Worm (Caenorhabditis elegans) whole organism, L3 larva: ENCODE measurements around the gene K09B3.1.

Experiments used
- R02D3.7 ChIP-seq: fragments of 150-350 bp; optimal IDR thresholded peaks from 2 replicates; lab custom pipeline; 2014; ENCODE audit warnings: missing biosample characterization, missing genetic modification characterization
- ZK546.5 ChIP-seq: sonication (generic microtip); optimal IDR thresholded peaks from 2 replicates; lab custom pipeline; 2017; ENCODE audit warnings: missing biosample characterization, missing genetic modification characterization
- aly-2 ChIP-seq: fragments of 150-350 bp; optimal IDR thresholded peaks from 2 replicates; lab custom pipeline; 2014; ENCODE audit warnings: missing biosample characterization, missing genetic modification characterization
- ama-1 ChIP-seq: fragments of 150-350 bp; optimal IDR thresholded peaks from 2 replicates; lab custom pipeline; 2018
- ceh-16 ChIP-seq: sonication (generic microtip); optimal IDR thresholded peaks from 2 replicates; lab custom pipeline; 2017; ENCODE audit warnings: missing biosample characterization, missing genetic modification characterization
- ceh-28 ChIP-seq: fragments of 150-350 bp; optimal IDR thresholded peaks from 2 replicates; lab custom pipeline; 2014; ENCODE audit warnings: missing biosample characterization, missing genetic modification reagents, missing genetic modification characterization
- ceh-82 ChIP-seq: fragments of 150-350 bp; optimal IDR thresholded peaks from 2 replicates; lab custom pipeline; 2014; ENCODE audit warnings: missing biosample characterization, missing genetic modification characterization
- ceh-9 ChIP-seq: sonication (generic microtip); optimal IDR thresholded peaks from 2 replicates; lab custom pipeline; 2018; ENCODE audit warnings: missing biosample characterization, missing genetic modification characterization
- egl-5 ChIP-seq: fragments of 150-350 bp; optimal IDR thresholded peaks from 2 replicates; lab custom pipeline; 2017; ENCODE audit warnings: missing biosample characterization, missing genetic modification reagents, missing genetic modification characterization, inconsistent platforms
- elt-2 ChIP-seq: sonication (generic microtip); optimal IDR thresholded peaks from 2 replicates; lab custom pipeline; 2016; ENCODE audit warnings: missing genetic modification reagents, mild to moderate bottlenecking, missing genetic modification characterization, missing compliant biosample characterization
- elt-3 ChIP-seq, 3 experiments: fragments of 150-350 bp in 1 of 3; sonication (generic microtip) in 2 of 3; optimal IDR thresholded peaks; 2 replicates in 2 of 3; 4 replicates in 1 of 3; lab custom pipeline; 2014 to 2017; ENCODE audit warnings: missing biosample characterization in 3 of 3, missing genetic modification characterization in 3 of 3
- eor-1 ChIP-seq, 2 experiments: fragments of 150-350 bp; optimal IDR thresholded peaks; 2 replicates each; lab custom pipeline; 2014 to 2018; ENCODE audit warnings: missing biosample characterization in 2 of 2, missing genetic modification characterization in 2 of 2
- fkh-10 ChIP-seq: sonication (generic microtip); optimal IDR thresholded peaks from 2 replicates; lab custom pipeline; 2017; ENCODE audit warnings: missing biosample characterization, missing genetic modification reagents, missing genetic modification characterization
- fkh-2 ChIP-seq: fragments of 150-350 bp; optimal IDR thresholded peaks from 2 replicates; lab custom pipeline; 2014; ENCODE audit warnings: missing biosample characterization, missing genetic modification reagents, missing genetic modification characterization
- fos-1 ChIP-seq: fragments of 150-350 bp; optimal IDR thresholded peaks from 2 replicates; lab custom pipeline; 2014; ENCODE audit warnings: missing biosample characterization, missing genetic modification characterization
- lin-15B ChIP-seq: fragments of 150-350 bp; optimal IDR thresholded peaks from 2 replicates; lab custom pipeline; 2014; ENCODE audit warnings: missing biosample characterization, missing genetic modification characterization
- lin-39 ChIP-seq: fragments of 150-350 bp; optimal IDR thresholded peaks from 2 replicates; lab custom pipeline; 2018; ENCODE audit warnings: missing biosample characterization, missing genetic modification reagents, missing genetic modification characterization
- mdl-1 ChIP-seq: fragments of 150-350 bp; optimal IDR thresholded peaks from 2 replicates; lab custom pipeline; 2014; ENCODE audit warnings: missing biosample characterization, missing genetic modification characterization
- mml-1 ChIP-seq: fragments of 150-350 bp; sonication (generic microtip); optimal IDR thresholded peaks from 3 replicates; lab custom pipeline; 2014; ENCODE audit warnings: missing biosample characterization, missing genetic modification characterization
- nfya-1 ChIP-seq: sonication (generic microtip); optimal IDR thresholded peaks from 2 replicates; lab custom pipeline; 2017; ENCODE audit warnings: missing genetic modification characterization, mild to moderate bottlenecking, missing compliant biosample characterization, antibody characterized with exemption, moderate library complexity; ENCODE audit not compliant: insufficient read depth
- nhr-12 ChIP-seq: fragments of 150-350 bp; optimal IDR thresholded peaks from 2 replicates; lab custom pipeline; 2014; ENCODE audit warnings: missing biosample characterization, missing genetic modification characterization
- nhr-23 ChIP-seq: fragments of 150-350 bp; optimal IDR thresholded peaks from 2 replicates; lab custom pipeline; 2014; ENCODE audit warnings: missing biosample characterization, missing genetic modification reagents, missing genetic modification characterization
- nhr-237 ChIP-seq: fragments of 150-350 bp; optimal IDR thresholded peaks from 2 replicates; lab custom pipeline; 2014; ENCODE audit warnings: missing biosample characterization, missing genetic modification characterization
- nhr-25 ChIP-seq: sonication (generic microtip); optimal IDR thresholded peaks from 2 replicates; lab custom pipeline; 2017; ENCODE audit warnings: missing biosample characterization, missing genetic modification characterization
- nhr-28 ChIP-seq: fragments of 150-350 bp; optimal IDR thresholded peaks from 2 replicates; lab custom pipeline; 2014; ENCODE audit warnings: missing biosample characterization, missing genetic modification characterization
- nhr-43 ChIP-seq: sonication (generic microtip); optimal IDR thresholded peaks from 2 replicates; lab custom pipeline; 2016; ENCODE audit warnings: mild to moderate bottlenecking, missing genetic modification characterization, missing compliant biosample characterization; ENCODE audit not compliant: poor library complexity, severe bottlenecking
- nhr-67 ChIP-seq: fragments of 150-350 bp; optimal IDR thresholded peaks from 2 replicates; lab custom pipeline; 2014; ENCODE audit warnings: missing biosample characterization, missing genetic modification characterization
- nhr-76 ChIP-seq: fragments of 150-350 bp; sonication (generic microtip); optimal IDR thresholded peaks from 5 replicates; lab custom pipeline; 2014; ENCODE audit warnings: missing biosample characterization, missing genetic modification characterization
- nhr-77 ChIP-seq: fragments of 150-350 bp; optimal IDR thresholded peaks from 2 replicates; lab custom pipeline; 2014; ENCODE audit warnings: missing biosample characterization, missing genetic modification characterization
- pha-4 ChIP-seq: fragments of 150-350 bp; optimal IDR thresholded peaks from 2 replicates; lab custom pipeline; 2014; ENCODE audit warnings: missing biosample characterization, missing genetic modification reagents, missing genetic modification characterization
- pqm-1 ChIP-seq: fragments of 150-350 bp; optimal IDR thresholded peaks from 2 replicates; lab custom pipeline; 2017; ENCODE audit warnings: missing biosample characterization, missing genetic modification characterization, inconsistent platforms
- sea-2 ChIP-seq: fragments of 150-350 bp; sonication (generic microtip); optimal IDR thresholded peaks from 4 replicates; lab custom pipeline; 2014; ENCODE audit warnings: missing biosample characterization, missing genetic modification reagents, missing genetic modification characterization
- skn-1 ChIP-seq: fragments of 150-350 bp; optimal IDR thresholded peaks from 2 replicates; lab custom pipeline; 2014; ENCODE audit warnings: missing biosample characterization, missing genetic modification characterization
- snpc-4 ChIP-seq: fragments of 150-350 bp; optimal IDR thresholded peaks from 2 replicates; lab custom pipeline; 2014; ENCODE audit warnings: missing biosample characterization, missing genetic modification characterization
- tbx-2 ChIP-seq: sonication (generic microtip); optimal IDR thresholded peaks from 2 replicates; lab custom pipeline; 2016; ENCODE audit warnings: mild to moderate bottlenecking, missing genetic modification characterization, missing compliant biosample characterization
- unc-39 ChIP-seq: sonication (generic microtip); optimal IDR thresholded peaks from 4 replicates; lab custom pipeline; 2017; ENCODE audit warnings: missing biosample characterization, missing genetic modification characterization
- unc-62 ChIP-seq: fragments of 150-350 bp; sonication (generic microtip); optimal IDR thresholded peaks from 4 replicates; lab custom pipeline; 2014; ENCODE audit warnings: missing biosample characterization, missing genetic modification reagents, missing genetic modification characterization
- zag-1 ChIP-seq: fragments of 150-350 bp; optimal IDR thresholded peaks from 2 replicates; lab custom pipeline; 2014; ENCODE audit warnings: missing biosample characterization, missing genetic modification characterization
- ztf-11 ChIP-seq: fragments of 150-350 bp; optimal IDR thresholded peaks from 2 replicates; lab custom pipeline; 2014; ENCODE audit warnings: missing biosample characterization, missing genetic modification characterization
- ztf-4 ChIP-seq: fragments of 150-350 bp; optimal IDR thresholded peaks from 2 replicates; lab custom pipeline; 2014; ENCODE audit warnings: missing biosample characterization, missing genetic modification characterization

Gene K09B3.1

DNA sequence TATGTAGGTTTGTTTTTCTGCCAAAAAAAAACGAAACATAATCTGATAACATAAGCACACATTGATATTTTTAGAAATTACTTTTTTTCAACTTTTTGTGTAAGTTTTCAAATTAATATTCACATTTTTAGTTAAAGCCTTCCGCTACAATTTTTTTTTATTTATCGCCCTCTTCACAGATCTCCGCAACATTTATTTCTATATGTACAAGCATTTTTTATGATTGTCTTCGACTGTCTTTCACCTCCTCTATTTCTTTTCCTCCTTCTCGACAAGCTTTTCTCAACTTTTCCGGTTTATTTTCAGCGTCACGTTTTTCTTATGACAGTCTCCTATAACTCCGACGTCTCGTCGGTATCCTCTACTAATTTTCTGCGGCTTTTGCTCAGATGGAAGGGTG is 38.6 kb upstream of the K09B3.1 start, which contains the start of gene best-20:
best-20 (plus strand) TSS at position 301 of the 400 bp plus-strand sequence.
- TF ChIP-seq ceh-9 (tag; lab: Kevin White, UChicago) (no peak), lin-15B (no peak), pha-4 (tag; lab: Kevin White, UChicago) (no peak), nhr-23 (tag; lab: Kevin White, UChicago) (no peak)

DNA sequence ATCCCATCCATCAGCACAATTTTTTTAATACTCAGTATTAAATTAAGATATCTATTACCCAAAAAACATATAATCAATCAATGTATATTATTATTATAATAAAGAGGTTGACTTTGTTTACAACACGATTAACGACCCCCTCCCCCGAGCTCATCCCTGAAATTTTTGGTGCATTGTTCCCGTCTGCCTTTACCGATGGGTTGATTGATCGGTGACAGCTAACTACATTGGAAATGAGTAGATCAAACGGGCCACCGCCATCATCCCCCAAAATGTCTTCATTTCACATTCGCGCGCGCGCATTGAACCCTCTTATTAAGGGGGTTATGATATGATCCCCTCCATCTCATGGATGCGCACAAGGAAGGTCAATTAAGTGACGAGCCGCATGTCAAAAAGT is 34.7 kb upstream of the K09B3.1 start:
- TF ChIP-seq zag-1 (tag; lab: Kevin White, UChicago) (no peak), fos-1 (tag; lab: Kevin White, UChicago) (no peak), fkh-2 (tag; lab: Kevin White, UChicago) (no peak), nhr-67 (no peak), pqm-1 (tag; lab: Kevin White, UChicago) (no peak), ama-1 (no peak), nhr-23 (tag; lab: Kevin White, UChicago) (no peak), nhr-43 (tag; lab: Kevin White, UChicago) (no peak), ZK546.5 (no peak), ceh-9 (tag; lab: Kevin White, UChicago) (no peak), mml-1 (no peak), nfya-1 (tag; lab: Kevin White, UChicago) (no peak), tbx-2 (tag; lab: Kevin White, UChicago) (no peak), nhr-237 (tag; lab: Kevin White, UChicago) (no peak), skn-1 (tag; lab: Kevin White, UChicago) (no peak), sea-2 (GFP tag; lab: Kevin White, UChicago) (no peak), ceh-82 (no peak)

DNA sequence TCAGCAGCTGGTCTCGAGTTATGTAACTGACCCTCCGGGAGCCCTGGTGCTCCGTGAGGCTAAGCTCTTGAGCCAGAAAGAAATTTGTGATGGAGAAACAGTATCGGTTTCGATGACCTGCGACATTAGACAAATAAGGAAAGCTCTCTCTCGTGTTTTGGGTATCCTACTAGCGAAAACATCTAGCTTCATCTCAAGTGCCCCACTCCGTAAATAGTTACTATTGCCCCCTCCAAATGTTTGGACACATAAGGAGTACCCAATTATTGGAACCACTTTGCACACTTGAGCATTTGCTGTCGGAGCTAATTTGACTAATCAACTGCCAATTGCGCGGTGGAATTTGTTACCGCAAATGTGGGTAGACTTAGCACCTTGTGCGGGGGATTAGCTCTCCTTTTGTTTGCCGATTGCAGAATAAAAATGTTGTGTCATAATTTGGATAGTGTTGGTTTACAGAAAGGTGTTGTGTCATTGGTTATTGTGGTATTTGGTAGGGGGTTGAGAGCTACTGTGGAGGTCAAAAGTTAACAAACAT is 30.5 kb upstream of the K09B3.1 start:
- TF ChIP-seq mdl-1 (tag; lab: Kevin White, UChicago) = no peak
- no peak for TF ChIP-seq ceh-16 (tag; lab: Kevin White, UChicago)
- no peak for TF ChIP-seq elt-2 (tag; lab: Kevin White, UChicago)
- no peak for TF ChIP-seq nhr-25 (tag; lab: Kevin White, UChicago)
- TF ChIP-seq ztf-4 (tag; lab: Kevin White, UChicago) = no peak
- TF ChIP-seq fkh-10 (GFP tag; lab: Kevin White, UChicago) = no peak
- no peak for TF ChIP-seq lin-39 (tag; lab: Kevin White, UChicago)
- no peak for TF ChIP-seq nhr-76 (tag; lab: Kevin White, UChicago)
- TF ChIP-seq snpc-4 (tag; lab: Kevin White, UChicago) = no peak
- no peak for TF ChIP-seq fkh-2 (tag; lab: Kevin White, UChicago)
- TF ChIP-seq egl-5 (tag; lab: Kevin White, UChicago) = no peak
- TF ChIP-seq elt-3 (tag; optimal IDR thresholded peaks at IDR 0.05; lab: Kevin White, UChicago) = no peak
- no peak for TF ChIP-seq nhr-237 (tag; lab: Kevin White, UChicago)

DNA sequence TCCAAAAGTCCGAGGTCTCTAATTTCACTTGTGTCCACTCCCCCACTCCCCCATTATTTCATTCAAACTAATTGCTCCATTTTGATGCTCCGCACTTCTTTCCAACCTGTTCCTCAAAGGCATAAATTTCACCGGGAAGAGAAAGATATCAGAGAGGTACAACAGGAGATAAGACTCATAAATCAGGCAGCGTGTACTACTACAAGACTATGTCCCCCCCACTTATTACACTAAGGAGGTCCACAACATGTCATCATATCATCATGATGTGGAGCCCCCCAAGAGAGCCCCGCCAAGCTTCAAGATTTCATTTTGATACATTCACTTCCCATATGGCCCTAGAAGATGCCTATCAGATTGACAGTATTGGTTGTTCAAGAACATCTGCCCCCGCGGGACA is 29.1 kb upstream of the K09B3.1 start:
- no peak for TF ChIP-seq ceh-9 (tag; lab: Kevin White, UChicago)
- no peak for TF ChIP-seq nhr-12 (tag; lab: Kevin White, UChicago)
- no peak for TF ChIP-seq nhr-77 (tag; lab: Kevin White, UChicago)
- no peak for TF ChIP-seq nhr-23 (tag; lab: Kevin White, UChicago)
- no peak for TF ChIP-seq nhr-28
- no peak for TF ChIP-seq pha-4 (tag; lab: Kevin White, UChicago)
- TF ChIP-seq mml-1 = no peak
- TF ChIP-seq eor-1 (tag; optimal IDR thresholded peaks at IDR 0.05; lab: Kevin White, UChicago) = no peak
- no peak for TF ChIP-seq sea-2 (GFP tag; lab: Kevin White, UChicago)
- TF ChIP-seq nhr-76 (tag; lab: Kevin White, UChicago) = no peak
- TF ChIP-seq zag-1 (tag; lab: Kevin White, UChicago) = no peak
- no peak for TF ChIP-seq fkh-10 (GFP tag; lab: Kevin White, UChicago)

DNA sequence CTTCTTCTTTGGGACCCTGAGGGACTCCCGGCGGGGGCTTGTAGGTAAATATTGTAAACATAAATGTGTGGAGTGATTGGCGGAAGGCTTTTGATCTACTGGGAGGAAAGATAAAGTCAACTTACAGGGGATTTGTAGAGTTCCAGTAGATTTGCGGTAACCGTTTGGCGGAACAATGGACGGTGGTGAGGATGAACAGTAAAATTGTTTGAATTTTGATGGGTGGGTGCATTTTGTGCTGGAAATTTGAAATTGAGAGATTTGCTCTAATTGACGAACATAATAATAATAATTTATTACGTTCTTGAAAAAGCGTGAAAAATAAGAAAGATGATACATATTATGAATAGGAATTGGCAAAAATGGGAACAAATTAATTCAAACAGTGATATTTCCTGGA is 27.9 kb upstream of the K09B3.1 start, which contains the start of gene vab-2:
vab-2 (minus strand) TSS at position 238 of the 400 bp plus-strand sequence.
- TF ChIP-seq nhr-77 (tag; lab: Kevin White, UChicago) (no peak), aly-2 (tag; lab: Kevin White, UChicago) (no peak), elt-2 (tag; lab: Kevin White, UChicago) (no peak), nhr-25 (tag; lab: Kevin White, UChicago) (no peak), ztf-11 (tag; lab: Kevin White, UChicago) (no peak), mml-1 (no peak), nhr-76 (tag; lab: Kevin White, UChicago) (no peak), R02D3.7 (tag; lab: Kevin White, UChicago) (no peak), nhr-23 (tag; lab: Kevin White, UChicago) (no peak), ama-1 (no peak), fkh-10 (GFP tag; lab: Kevin White, UChicago) (no peak), unc-62 (no peak), unc-39 (no peak), mdl-1 (tag; lab: Kevin White, UChicago) (no peak), ceh-28 (tag; lab: Kevin White, UChicago) (no peak), skn-1 (tag; lab: Kevin White, UChicago) (no peak), egl-5 (tag; lab: Kevin White, UChicago) (no peak), ceh-82 (no peak)
